Worm (Caenorhabditis elegans) whole organism, L1 larva: ENCODE results near the gene F21D9.1.
"Not testable (repeated sequence)": the region's sequence is repeated elsewhere in the genome, so short reads cannot be mapped to it uniquely, and the experiment has no call there.

ENCODE experiments used
- C04F5.9 ChIP-seq: sonication (generic microtip); optimal IDR thresholded peaks from 2 replicates; lab custom pipeline; 2016; ENCODE audit warnings: missing genetic modification characterization, missing compliant biosample characterization
- aly-2 ChIP-seq: fragments of 150-350 bp; optimal IDR thresholded peaks from 2 replicates; lab custom pipeline; 2014; ENCODE audit warnings: missing biosample characterization, missing genetic modification characterization
- blmp-1 ChIP-seq: fragments of 150-350 bp; optimal IDR thresholded peaks from 2 replicates; lab custom pipeline; 2014; ENCODE audit warnings: missing biosample characterization, missing genetic modification characterization
- ets-5 ChIP-seq: fragments of 200-800 bp; sonication (Bioruptor generic); IDR thresholded peaks from 2 replicates; pipeline ENCODE4 v1.3.6; 2022; ENCODE audit warnings: missing genetic modification characterization, missing compliant biosample characterization
- hlh-4 ChIP-seq: sonication (generic microtip); optimal IDR thresholded peaks from 2 replicates; lab custom pipeline; 2016; ENCODE audit warnings: mild to moderate bottlenecking, missing genetic modification characterization, missing compliant biosample characterization
- lin-35 ChIP-seq, 2 experiments: fragments of 150-350 bp; optimal IDR thresholded peaks; 2 replicates each; lab custom pipeline; 2014; ENCODE audit warnings: missing biosample characterization in 2 of 2, missing genetic modification characterization in 2 of 2, missing genetic modification reagents in 2 of 2
- lir-3 ChIP-seq: sonication (generic microtip); optimal IDR thresholded peaks from 2 replicates; lab custom pipeline; 2016; ENCODE audit warnings: mild to moderate bottlenecking, missing genetic modification characterization, moderate library complexity, missing compliant biosample characterization; ENCODE audit not compliant: poor library complexity
- nhr-237 ChIP-seq: fragments of 150-350 bp; optimal IDR thresholded peaks from 2 replicates; lab custom pipeline; 2014; ENCODE audit warnings: missing biosample characterization, missing genetic modification characterization
- nhr-28 ChIP-seq: fragments of 150-350 bp; optimal IDR thresholded peaks from 2 replicates; lab custom pipeline; 2014; ENCODE audit warnings: missing biosample characterization, missing genetic modification characterization
- nhr-47 ChIP-seq: sonication (generic microtip); optimal IDR thresholded peaks from 2 replicates; lab custom pipeline; 2016; ENCODE audit warnings: mild to moderate bottlenecking, missing genetic modification characterization, moderate library complexity, missing compliant biosample characterization
- nhr-71 ChIP-seq: sonication (generic microtip); optimal IDR thresholded peaks from 2 replicates; lab custom pipeline; 2016; ENCODE audit warnings: mild to moderate bottlenecking, missing genetic modification characterization, moderate library complexity, missing compliant biosample characterization
- nhr-76 ChIP-seq: sonication (generic microtip); optimal IDR thresholded peaks from 2 replicates; lab custom pipeline; 2017; ENCODE audit warnings: missing biosample characterization, missing genetic modification characterization
- nhr-77 ChIP-seq: fragments of 150-350 bp; optimal IDR thresholded peaks from 2 replicates; lab custom pipeline; 2014; ENCODE audit warnings: missing biosample characterization, missing genetic modification characterization
- nhr-84 ChIP-seq: sonication (generic microtip); optimal IDR thresholded peaks from 2 replicates; lab custom pipeline; 2017; ENCODE audit warnings: missing biosample characterization, missing genetic modification characterization
- rnt-1 ChIP-seq: sonication (generic microtip); optimal IDR thresholded peaks from 2 replicates; lab custom pipeline; 2016; ENCODE audit warnings: mild to moderate bottlenecking, missing genetic modification characterization, moderate library complexity, missing compliant biosample characterization
- sup-37 ChIP-seq: fragments of 200-800 bp; sonication (Bioruptor generic); optimal IDR thresholded peaks from 2 replicates; lab custom pipeline; 2018; ENCODE audit warnings: mild to moderate bottlenecking, missing genetic modification characterization, missing compliant biosample characterization
- ztf-11 ChIP-seq, 2 experiments: sonication (generic microtip); optimal IDR thresholded peaks; 2 replicates each; lab custom pipeline; 2016 to 2017; ENCODE audit warnings: missing genetic modification characterization in 2 of 2, missing biosample characterization in 1 of 2, missing compliant biosample characterization in 1 of 2

F21D9.1 gene

DNA sequence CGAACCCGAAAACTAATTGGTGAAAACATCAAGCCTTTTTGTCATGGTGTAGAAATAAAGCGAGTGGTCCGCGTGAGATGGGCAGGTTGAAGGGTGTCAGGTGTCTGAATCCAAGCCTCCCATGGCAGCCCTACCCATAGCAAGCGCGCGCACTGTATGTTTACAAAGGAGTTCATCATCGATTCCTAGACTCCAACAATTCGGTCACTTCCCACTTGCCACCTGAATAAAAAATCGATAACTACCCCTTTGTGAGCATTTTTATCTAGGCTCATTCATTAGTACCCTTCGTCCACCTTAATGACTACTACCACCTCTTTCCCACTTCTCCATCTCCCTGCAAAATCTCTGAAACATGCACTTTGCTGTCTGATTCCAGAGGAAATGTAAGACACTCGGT, 48.7 kb downstream of the F21D9.1 start, which contains the start of gene fbxb-64:
fbxb-64 (plus strand) TSS at position 301 of the 400 bp plus-strand sequence.
- TF ChIP-seq nhr-84 (no peak), nhr-71 (tag; lab: Kevin White, UChicago) (no peak), lir-3 (no peak), sup-37 (GFP tag; lab: Kevin White, UChicago) (no peak), nhr-28 (no peak), aly-2 (tag; lab: Kevin White, UChicago) (no peak), ztf-11 (tag; optimal IDR thresholded peaks at IDR 0.05; lab: Kevin White, UChicago) (no peak), lin-35 (GFP tag; optimal IDR thresholded peaks at IDR 0.05; lab: Kevin White, UChicago) (no peak), nhr-237 (no peak), blmp-1 (tag; lab: Kevin White, UChicago) (no peak), nhr-76 (tag; lab: Kevin White, UChicago) (no peak), nhr-47 (tag; lab: Kevin White, UChicago) (no peak), ets-5 (GFP tag; lab: Robert Waterston, UW) (no peak), hlh-4 (tag; lab: Kevin White, UChicago) (no peak)
- TF ChIP-seq, all 84 proteins: peak for 0

DNA sequence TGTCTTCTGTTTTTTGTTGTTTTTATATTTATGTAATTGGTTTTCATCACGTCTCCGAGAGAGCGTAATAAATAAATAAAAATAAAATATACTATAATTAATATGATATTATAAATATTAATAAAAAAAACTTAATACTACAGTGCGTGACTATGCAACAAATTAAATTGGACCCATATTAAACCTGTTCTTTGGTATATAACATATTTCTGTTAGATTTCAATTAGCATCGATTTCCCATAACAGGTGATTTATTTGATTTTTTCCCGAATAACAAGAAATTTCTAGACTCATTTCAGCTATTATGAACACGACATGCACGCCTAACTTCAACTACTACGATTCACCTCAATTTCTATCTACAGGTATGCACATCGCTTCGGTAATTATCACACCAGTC, 52.8 kb downstream of the F21D9.1 start, which contains the start of gene srh-208:
srh-208 (plus strand) TSS at position 301 of the 400 bp plus-strand sequence.
- TF ChIP-seq C04F5.9 (tag; lab: Kevin White, UChicago); rnt-1; nhr-77: not testable (repeated sequence)
